Worm (Caenorhabditis elegans): ENCODE results near the gene mrpl-11.

Gene mrpl-11

ce11 chrIII:8741276-8741860, 23.9 kb downstream of the mrpl-11 start, which contains the start of gene pdhk-2 (continued):
- TF ChIP-seq snpc-1.3 (tag; optimal IDR thresholded peaks at IDR 0.05; ENCODE audit: insufficient read depth) (peak; percentile 32), rpc-1 (optimal IDR thresholded peaks at IDR 0.05) (no peak), rpc-1 (tag; optimal IDR thresholded peaks at IDR 0.05) (no peak), die-1 (tag; optimal IDR thresholded peaks at IDR 0.05) (peak; percentile 27), bed-1 (GFP tag; IDR thresholded peaks at IDR 0.05) (0 out of 2 replicates have a peak, but pooled peaks have one; percentile 21), ceh-40 (GFP tag; IDR thresholded peaks at IDR 0.05) (no peak), ceh-91 (GFP tag; IDR thresholded peaks at IDR 0.05) (peak; percentile 68), hlh-26 (GFP tag; conservative IDR thresholded peaks at IDR 0.05) (no peak), ceh-58 (GFP tag; IDR thresholded peaks at IDR 0.05) (no peak), F10E7.11 (tag; optimal IDR thresholded peaks at IDR 0.05) (no peak), chd-7 (tag; optimal IDR thresholded peaks at IDR 0.05) (peak; percentile 69), him-1 (tag; optimal IDR thresholded peaks at IDR 0.05) (peak; percentile 92), cebp-2 (GFP tag; IDR thresholded peaks at IDR 0.05) (no peak), mcd-1 (GFP tag; IDR thresholded peaks at IDR 0.05) (peak; percentile 93), efl-1 (GFP tag; optimal IDR thresholded peaks at IDR 0.05) (peak; percentile 92), lir-1 (GFP tag; conservative IDR thresholded peaks at IDR 0.05) (peak; percentile 74), dpff-1 (tag; optimal IDR thresholded peaks at IDR 0.05) (no peak), lin-40 (tag; optimal IDR thresholded peaks at IDR 0.05) (peak; percentile 94), tlf-1 (GFP tag; optimal IDR thresholded peaks at IDR 0.05) (peak; percentile 88), F39B2.1 (GFP tag; IDR thresholded peaks at IDR 0.05) (no peak), Y67H2A.10 (GFP tag; conservative IDR thresholded peaks at IDR 0.05) (no peak), egl-18 (GFP tag; IDR thresholded peaks at IDR 0.05) (no peak), egrh-3 (GFP tag; IDR thresholded peaks at IDR 0.05) (no peak), B0336.3 (GFP tag; IDR thresholded peaks at IDR 0.05) (peak; percentile 88), T07F8.4 (tag; optimal IDR thresholded peaks at IDR 0.05) (no peak), sea-2 (GFP tag; IDR thresholded peaks at IDR 0.05) (no peak), ztf-6 (GFP tag; IDR thresholded peaks at IDR 0.05) (no peak), madf-3 (GFP tag; IDR thresholded peaks at IDR 0.05) (peak; percentile 84), ZK185.1 (tag; optimal IDR thresholded peaks at IDR 0.05; ENCODE audit: poor library complexity, severe bottlenecking) (peak; percentile 89), C17E4.6 (GFP tag; IDR thresholded peaks at IDR 0.05) (peak; percentile 67; the same call in 1 of the 2 replicates), unc-62 (GFP tag; optimal IDR thresholded peaks at IDR 0.05) (no peak), dox-1 (GFP tag; IDR thresholded peaks at IDR 0.05) (peak; percentile 95), attf-5 (GFP tag; optimal IDR thresholded peaks at IDR 0.05) (peak; percentile 89), madf-6 (GFP tag; IDR thresholded peaks at IDR 0.05) (peak; percentile 89), C06A6.2 (GFP tag; conservative IDR thresholded peaks at IDR 0.05) (peak; percentile 71; the same call in 1 of the 2 replicates), K12H6.12 (tag; optimal IDR thresholded peaks at IDR 0.05) (peak; percentile 70), athp-1 (tag; optimal IDR thresholded peaks at IDR 0.05) (peak; percentile 71), mel-28 (tag; optimal IDR thresholded peaks at IDR 0.05; ENCODE audit: borderline replicate concordance) (no peak), fkh-3 (tag; optimal IDR thresholded peaks at IDR 0.05) (no peak), pha-4 (tag; optimal IDR thresholded peaks at IDR 0.05) (peak; percentile 46), nfya-1 (tag; optimal IDR thresholded peaks at IDR 0.05; ENCODE audit: borderline replicate concordance, insufficient read depth) (no peak), B0261.1 (tag; optimal IDR thresholded peaks at IDR 0.05) (peak; percentile 18), unc-130 (GFP tag; optimal IDR thresholded peaks at IDR 0.05) (peak; percentile 64), lin-26 (GFP tag; IDR thresholded peaks at IDR 0.05) (no peak), Y53F4B.3 (GFP tag; IDR thresholded peaks at IDR 0.05) (0 out of 2 replicates have a peak, but pooled peaks have one; percentile 24), ceh-27 (GFP tag; optimal IDR thresholded peaks at IDR 0.05) (peak; percentile 91), nfyb-1 (GFP tag; IDR thresholded peaks at IDR 0.05) (peak; percentile 82), ztf-26 (tag; optimal IDR thresholded peaks at IDR 0.05) (peak; percentile 81), F23B12.7 (tag; optimal IDR thresholded peaks at IDR 0.05; ENCODE audit: insufficient read depth) (peak; percentile 82)
